Worm (Caenorhabditis elegans) whole organism, L4 larva: Measurements from ENCODE around the gene riok-3.

Experiments used
- D1046.2 ChIP-seq: fragments of 200-800 bp; sonication (Bioruptor generic); IDR thresholded peaks from 2 replicates; pipeline ENCODE4 v1.3.6; 2022; ENCODE audit warnings: missing genetic modification characterization, missing compliant biosample characterization
- F37D6.2 ChIP-seq: sonication (generic microtip); optimal IDR thresholded peaks from 2 replicates; lab custom pipeline; 2016; ENCODE audit warnings: mild to moderate bottlenecking, missing genetic modification characterization, missing compliant biosample characterization
- R02D3.7 ChIP-seq: fragments of 150-350 bp; sonication (generic microtip); optimal IDR thresholded peaks from 3 replicates; lab custom pipeline; 2014; ENCODE audit warnings: missing biosample characterization, missing genetic modification characterization
- T20F7.1 ChIP-seq: fragments of 200-800 bp; sonication (Bioruptor generic); optimal IDR thresholded peaks from 2 replicates; lab custom pipeline; 2018; ENCODE audit warnings: mild to moderate bottlenecking, missing genetic modification characterization, missing compliant biosample characterization
- T26A8.4 ChIP-seq: fragments of 200-800 bp; sonication (Bioruptor generic); IDR thresholded peaks from 2 replicates; pipeline ENCODE4 v1.3.6; 2022; ENCODE audit warnings: missing genetic modification characterization, missing compliant biosample characterization
- Y48G9A.11 ChIP-seq: fragments of 200-800 bp; sonication (Bioruptor generic); IDR thresholded peaks from 2 replicates; pipeline ENCODE4 v1.3.6; 2022; ENCODE audit warnings: missing genetic modification reagents, missing genetic modification characterization, missing compliant biosample characterization
- Y5F2A.4 ChIP-seq: fragments of 200-800 bp; sonication (Bioruptor generic); optimal IDR thresholded peaks from 2 replicates; lab custom pipeline; 2018; ENCODE audit warnings: mild to moderate bottlenecking, missing genetic modification characterization, missing compliant biosample characterization
- ZK546.5 ChIP-seq, 2 experiments: sonication (generic microtip); optimal IDR thresholded peaks; 2 replicates each; lab custom pipeline; 2017; ENCODE audit warnings: missing biosample characterization in 2 of 2, missing genetic modification characterization in 2 of 2
- aly-2 ChIP-seq: sonication (generic microtip); optimal IDR thresholded peaks from 2 replicates; lab custom pipeline; 2018; ENCODE audit warnings: missing biosample characterization, missing genetic modification characterization
- ama-1 ChIP-seq: fragments of 150-350 bp; optimal IDR thresholded peaks from 2 replicates; lab custom pipeline; 2014; ENCODE audit warnings: inconsistent platforms, mixed read lengths
- arid-1 ChIP-seq: fragments of 200-800 bp; sonication (Bioruptor generic); conservative IDR thresholded peaks from 2 replicates; pipeline ENCODE4 v1.3.6; 2022; ENCODE audit warnings: missing genetic modification reagents, missing genetic modification characterization, missing compliant biosample characterization
- attf-4 ChIP-seq: sonication (generic microtip); optimal IDR thresholded peaks from 3 replicates; lab custom pipeline; 2017; ENCODE audit warnings: missing biosample characterization, missing genetic modification characterization
- ceh-32 ChIP-seq: sonication (generic microtip); optimal IDR thresholded peaks from 2 replicates; lab custom pipeline; 2016; ENCODE audit warnings: mild to moderate bottlenecking, missing genetic modification characterization, missing compliant biosample characterization; ENCODE audit not compliant: poor library complexity
- ceh-82 ChIP-seq: sonication (generic microtip); optimal IDR thresholded peaks from 2 replicates; lab custom pipeline; 2017; ENCODE audit warnings: missing biosample characterization, missing genetic modification characterization
- ces-1 ChIP-seq: fragments of 150-350 bp; sonication (generic microtip); optimal IDR thresholded peaks from 4 replicates; lab custom pipeline; 2014; ENCODE audit warnings: missing biosample characterization, missing genetic modification reagents, missing genetic modification characterization
- cey-2 ChIP-seq: sonication (generic microtip); optimal IDR thresholded peaks from 3 replicates; lab custom pipeline; 2017; ENCODE audit warnings: missing genetic modification characterization, mild to moderate bottlenecking, missing compliant biosample characterization, antibody characterized with exemption, borderline replicate concordance; ENCODE audit not compliant: insufficient read depth
- ctbp-1 ChIP-seq: fragments of 200-800 bp; sonication (Bioruptor generic); IDR thresholded peaks from 2 replicates; pipeline ENCODE4 v1.3.6; 2022; ENCODE audit warnings: missing genetic modification reagents, missing genetic modification characterization, missing compliant biosample characterization
- daf-16 ChIP-seq, 3 experiments: sonication (generic microtip); optimal IDR thresholded peaks; 2 replicates each; lab custom pipeline; 2016 to 2017; ENCODE audit warnings: missing genetic modification characterization in 3 of 3, missing genetic modification reagents in 3 of 3, mild to moderate bottlenecking in 2 of 3, missing compliant biosample characterization in 2 of 3, missing biosample characterization in 1 of 3, moderate library complexity in 1 of 3
- daf-8 ChIP-seq: fragments of 200-800 bp; sonication (Bioruptor generic); IDR thresholded peaks from 2 replicates; pipeline ENCODE4 v1.3.6; 2022; ENCODE audit warnings: missing genetic modification characterization, missing compliant biosample characterization
- dmd-6 ChIP-seq: fragments of 200-800 bp; sonication (Bioruptor generic); IDR thresholded peaks from 2 replicates; pipeline ENCODE4 v1.3.6; 2022; ENCODE audit warnings: missing genetic modification reagents, missing genetic modification characterization, missing compliant biosample characterization
- dmd-8 ChIP-seq: fragments of 200-800 bp; sonication (Bioruptor generic); IDR thresholded peaks from 2 replicates; pipeline ENCODE4 v1.3.6; 2022; ENCODE audit warnings: missing genetic modification characterization, missing compliant biosample characterization
- dpl-1 ChIP-seq: fragments of 150-350 bp; optimal IDR thresholded peaks from 2 replicates; lab custom pipeline; 2014; ENCODE audit warnings: missing biosample characterization, missing genetic modification reagents, missing genetic modification characterization
- duxl-1 ChIP-seq: sonication (generic microtip); optimal IDR thresholded peaks from 2 replicates; lab custom pipeline; 2016; ENCODE audit warnings: mild to moderate bottlenecking, missing genetic modification characterization, moderate library complexity, missing compliant biosample characterization; ENCODE audit not compliant: poor library complexity
- hif-1 ChIP-seq, 2 experiments: sonication (generic microtip); optimal IDR thresholded peaks; 2 replicates each; lab custom pipeline; 2016 to 2017; ENCODE audit warnings: missing compliant biosample characterization in 2 of 2, missing genetic modification characterization in 2 of 2, missing genetic modification reagents in 2 of 2, missing genotype in 2 of 2, mild to moderate bottlenecking in 1 of 2
- hlh-30 ChIP-seq: sonication (generic microtip); optimal IDR thresholded peaks from 2 replicates; lab custom pipeline; 2017; ENCODE audit warnings: antibody characterized with exemption, mild to moderate bottlenecking, missing genetic modification characterization, missing compliant biosample characterization; ENCODE audit not compliant: insufficient read depth
- hmg-1.1 ChIP-seq: fragments of 200-800 bp; sonication (Bioruptor generic); IDR thresholded peaks from 2 replicates; pipeline ENCODE4 v1.3.6; 2022; ENCODE audit warnings: missing genetic modification reagents, missing genetic modification characterization, missing compliant biosample characterization
- lin-1 ChIP-seq: fragments of 200-800 bp; sonication (Bioruptor generic); IDR thresholded peaks from 2 replicates; pipeline ENCODE4 v1.3.6; 2022; ENCODE audit warnings: missing genetic modification reagents, missing genetic modification characterization, missing compliant biosample characterization
- lir-3 ChIP-seq: sonication (generic microtip); optimal IDR thresholded peaks from 2 replicates; lab custom pipeline; 2016; ENCODE audit warnings: mild to moderate bottlenecking, missing genetic modification characterization, missing compliant biosample characterization
- madf-5 ChIP-seq, 2 experiments: fragments of 200-800 bp; sonication (Bioruptor generic); IDR thresholded peaks; 2 replicates each; pipeline ENCODE4 v1.3.6; 2022; ENCODE audit warnings: missing compliant biosample characterization in 2 of 2, missing genetic modification characterization in 2 of 2
- mdl-1 ChIP-seq, 2 experiments: fragments of 150-350 bp in 1 of 2; sonication (generic microtip) in 1 of 2; optimal IDR thresholded peaks; 2 replicates each; lab custom pipeline; 2014 to 2017; ENCODE audit warnings: missing biosample characterization in 2 of 2, missing genetic modification characterization in 2 of 2
- mdt-29 ChIP-seq: fragments of 200-800 bp; sonication (Bioruptor generic); IDR thresholded peaks from 2 replicates; pipeline ENCODE4 v1.3.6; 2022; ENCODE audit warnings: missing genetic modification reagents, missing genetic modification characterization, missing compliant biosample characterization
- mxl-2 ChIP-seq: fragments of 200-800 bp; sonication (Bioruptor generic); conservative IDR thresholded peaks from 2 replicates; pipeline ENCODE4 v1.3.6; 2022; ENCODE audit warnings: missing genetic modification reagents, missing genetic modification characterization, missing compliant biosample characterization
- nhr-10 ChIP-seq: fragments of 150-350 bp; optimal IDR thresholded peaks from 2 replicates; lab custom pipeline; 2014; ENCODE audit warnings: missing biosample characterization, missing genetic modification characterization
- nhr-11 ChIP-seq: fragments of 150-350 bp; optimal IDR thresholded peaks from 2 replicates; lab custom pipeline; 2014; ENCODE audit warnings: missing biosample characterization, missing genetic modification characterization
- nhr-111 ChIP-seq: fragments of 200-800 bp; sonication (Bioruptor generic); optimal IDR thresholded peaks from 2 replicates; lab custom pipeline; 2018; ENCODE audit warnings: mild to moderate bottlenecking, missing genetic modification characterization, missing compliant biosample characterization
- nhr-25 ChIP-seq: sonication (generic microtip); optimal IDR thresholded peaks from 2 replicates; lab custom pipeline; 2017; ENCODE audit warnings: missing genetic modification characterization, mild to moderate bottlenecking, missing compliant biosample characterization, antibody characterized with exemption, moderate library complexity, borderline replicate concordance; ENCODE audit not compliant: insufficient read depth
- nhr-28 ChIP-seq: fragments of 150-350 bp; optimal IDR thresholded peaks from 2 replicates; lab custom pipeline; 2014; ENCODE audit warnings: missing biosample characterization, missing genetic modification characterization
- nhr-41 ChIP-seq: fragments of 200-800 bp; sonication (Bioruptor generic); IDR thresholded peaks from 2 replicates; pipeline ENCODE4 v1.3.6; 2022; ENCODE audit warnings: missing genetic modification reagents, missing genetic modification characterization, missing compliant biosample characterization
- nhr-48 ChIP-seq: sonication (generic microtip); optimal IDR thresholded peaks from 2 replicates; lab custom pipeline; 2016; ENCODE audit warnings: mild to moderate bottlenecking, missing genetic modification characterization, missing compliant biosample characterization
- nhr-76 ChIP-seq: fragments of 150-350 bp; optimal IDR thresholded peaks from 2 replicates; lab custom pipeline; 2014; ENCODE audit warnings: missing biosample characterization, missing genetic modification characterization
- php-3 ChIP-seq: fragments of 200-800 bp; sonication (Bioruptor generic); IDR thresholded peaks from 2 replicates; pipeline ENCODE4 v1.3.6; 2022; ENCODE audit warnings: missing genetic modification reagents, missing genetic modification characterization, missing compliant biosample characterization
- sdz-12 ChIP-seq: fragments of 200-800 bp; sonication (Bioruptor generic); optimal IDR thresholded peaks from 2 replicates; lab custom pipeline; 2018; ENCODE audit warnings: mild to moderate bottlenecking, missing genetic modification characterization, missing compliant biosample characterization
- set-16 ChIP-seq: fragments of 200-800 bp; sonication (Bioruptor generic); IDR thresholded peaks from 2 replicates; pipeline ENCODE4 v1.3.6; 2022; ENCODE audit warnings: missing genetic modification reagents, missing genetic modification characterization, missing compliant biosample characterization
- skn-1 ChIP-seq: fragments of 150-350 bp; optimal IDR thresholded peaks from 2 replicates; lab custom pipeline; 2014; ENCODE audit warnings: missing biosample characterization, missing genetic modification characterization
- snpc-1.2 ChIP-seq: fragments of 200-800 bp; sonication (Bioruptor generic); IDR thresholded peaks from 2 replicates; pipeline ENCODE4 v1.3.6; 2022; ENCODE audit warnings: missing genetic modification reagents, missing genetic modification characterization, missing compliant biosample characterization
- snpc-4 ChIP-seq: fragments of 150-350 bp; optimal IDR thresholded peaks from 2 replicates; lab custom pipeline; 2014; ENCODE audit warnings: missing biosample characterization, missing genetic modification characterization
- spr-1 ChIP-seq: sonication (generic microtip); optimal IDR thresholded peaks from 2 replicates; lab custom pipeline; 2016; ENCODE audit warnings: mild to moderate bottlenecking, missing genetic modification characterization, missing compliant biosample characterization
- tag-97 ChIP-seq: fragments of 200-800 bp; sonication (Bioruptor generic); IDR thresholded peaks from 2 replicates; pipeline ENCODE4 v1.3.6; 2022; ENCODE audit warnings: missing genetic modification characterization, missing compliant biosample characterization
- unc-62 ChIP-seq, 3 experiments: fragments of 150-350 bp in 1 of 3; sonication (generic microtip); optimal IDR thresholded peaks in 2 of 3; peaks in 1 of 3; 1 replicate in 1 of 3; 2 replicates in 2 of 3; lab custom pipeline; 2014 to 2017; ENCODE audit warnings: missing biosample characterization in 3 of 3, missing genetic modification characterization in 3 of 3, missing genetic modification reagents in 3 of 3, missing genotype in 1 of 3
- zag-1 ChIP-seq: fragments of 150-350 bp; optimal IDR thresholded peaks from 2 replicates; lab custom pipeline; 2014; ENCODE audit warnings: missing biosample characterization, missing genetic modification characterization

Gene riok-3

DNA sequence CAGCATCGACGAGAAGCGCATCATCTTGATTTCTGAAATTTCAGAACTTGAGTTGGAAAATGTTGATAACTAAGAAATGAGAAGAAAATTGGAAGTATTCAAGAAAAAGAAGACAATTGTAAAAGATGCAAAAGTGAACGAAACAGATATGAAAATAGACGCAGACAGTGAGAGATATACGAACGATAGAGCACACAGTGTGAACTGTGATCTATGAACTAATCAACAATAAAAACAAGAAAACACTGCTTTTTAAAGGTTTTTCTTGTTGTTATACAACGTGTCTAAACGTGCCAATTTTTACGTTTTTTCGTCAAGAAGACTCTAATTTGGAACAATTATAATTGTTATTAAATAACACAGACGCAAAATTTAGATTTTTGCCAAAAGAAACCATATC lies 52.0 kb downstream of the riok-3 start, which contains the start of gene ech-6 (continued):
- TF ChIP-seq daf-16 (GFP tag; optimal IDR thresholded peaks at IDR 0.05; lab: Kevin White, UChicago) (no peak), daf-16 (tag; optimal IDR thresholded peaks at IDR 0.05; lab: Kevin White, UChicago) (peak; percentile 96), Y5F2A.4 (GFP tag; lab: Kevin White, UChicago) (no peak), mdl-1 (tag; optimal IDR thresholded peaks at IDR 0.05; lab: Kevin White, UChicago) (no peak), F37D6.2 (tag; lab: Kevin White, UChicago) (no peak), T20F7.1 (GFP tag; lab: Kevin White, UChicago) (no peak), snpc-4 (tag; lab: Kevin White, UChicago) (no peak), daf-8 (GFP tag; lab: Robert Waterston, UW) (no peak), lin-1 (0 out of 2 replicates have a peak, but pooled peaks have one; percentile 29), attf-4 (tag; lab: Kevin White, UChicago) (no peak), hlh-30 (peak; percentile 5), php-3 (GFP tag; lab: Robert Waterston, UW) (peak; percentile 21; the same call in 1 of the 2 replicates), Y48G9A.11 (no peak), dpl-1 (GFP tag; lab: Kevin White, UChicago) (peak; percentile 32), arid-1 (GFP tag; lab: Robert Waterston, UW) (no peak), duxl-1 (no peak), nhr-111 (no peak), mxl-2 (no peak), dmd-6 (GFP tag; lab: Robert Waterston, UW) (peak; percentile 72), nhr-11 (tag; lab: Kevin White, UChicago) (no peak), lir-3 (tag; lab: Kevin White, UChicago) (no peak), dmd-8 (no peak), sdz-12 (no peak), ZK546.5 (tag; optimal IDR thresholded peaks at IDR 0.05; lab: Kevin White, UChicago) (no peak), nhr-25 (tag; lab: Kevin White, UChicago) (no peak), ceh-82 (tag; lab: Kevin White, UChicago) (no peak), hif-1 (tag; optimal IDR thresholded peaks at IDR 0.05; lab: Kevin White, UChicago) (peak in 1 of 2 experiments; percentile 42), D1046.2 (GFP tag; lab: Robert Waterston, UW) (no peak), nhr-76 (no peak), hmg-1.1 (GFP tag; lab: Robert Waterston, UW) (peak; percentile 11; the same call in 1 of the 2 replicates), cey-2 (no peak), spr-1 (tag; lab: Kevin White, UChicago) (no peak), nhr-48 (peak; percentile 11), ceh-32 (no peak), nhr-41 (GFP tag; lab: Robert Waterston, UW) (no peak), nhr-10 (tag; lab: Kevin White, UChicago) (no peak), skn-1 (no peak), ces-1 (GFP tag; lab: Kevin White, UChicago) (no peak), R02D3.7 (no peak), mdt-29 (GFP tag; lab: Robert Waterston, UW) (no peak), set-16 (GFP tag; lab: Robert Waterston, UW) (no peak), ctbp-1 (no peak), snpc-1.2 (GFP tag; lab: Robert Waterston, UW) (no peak), aly-2 (tag; lab: Kevin White, UChicago) (no peak), madf-5 (GFP tag; IDR thresholded peaks at IDR 0.05; lab: Robert Waterston, UW) (no peak), ama-1 (lab: Kevin White, UChicago) (no peak), nhr-28 (tag; lab: Kevin White, UChicago) (peak; percentile 11), unc-62 (GFP tag; optimal IDR thresholded peaks at IDR 0.05 in 1 of 2; lab: Kevin White, UChicago) (no peak), unc-62 (tag; optimal IDR thresholded peaks at IDR 0.05; lab: Kevin White, UChicago) (no peak), zag-1 (tag; lab: Kevin White, UChicago) (no peak), tag-97 (GFP tag; lab: Robert Waterston, UW) (no peak), T26A8.4 (GFP tag; lab: Robert Waterston, UW) (no peak)
